Worm (Caenorhabditis elegans) whole organism, L4 larva: ENCODE measurements around the gene sri-28.

ENCODE experiments used
- pqm-1 ChIP-seq: sonication (generic microtip); optimal IDR thresholded peaks from 2 replicates; lab custom pipeline; 2017; ENCODE audit warnings: missing biosample characterization, missing genetic modification characterization
- snpc-1.2 ChIP-seq: fragments of 200-800 bp; sonication (Bioruptor generic); IDR thresholded peaks from 2 replicates; pipeline ENCODE4 v1.3.6; 2022; ENCODE audit warnings: missing genetic modification reagents, missing genetic modification characterization, missing compliant biosample characterization
- zag-1 ChIP-seq: fragments of 150-350 bp; optimal IDR thresholded peaks from 2 replicates; lab custom pipeline; 2014; ENCODE audit warnings: missing biosample characterization, missing genetic modification characterization

DNA sequence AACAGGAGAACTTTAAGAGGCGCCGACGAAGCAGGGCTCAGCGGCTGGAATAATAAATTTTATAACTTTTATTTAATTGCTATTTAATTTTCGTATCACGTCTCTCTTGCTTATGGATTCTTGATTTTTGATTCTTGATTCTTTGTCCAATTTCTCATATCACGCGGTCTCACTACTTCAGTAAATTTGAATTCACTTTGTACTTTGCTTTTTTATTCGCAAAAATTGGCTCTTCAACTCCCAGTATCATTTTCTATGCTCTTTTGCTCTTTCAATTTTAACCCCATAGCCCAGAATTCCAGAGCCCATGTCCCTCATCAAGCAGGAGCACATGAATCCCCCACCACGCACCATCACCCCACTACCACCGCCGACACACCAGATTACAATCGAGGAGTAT lies 46.3 kb upstream of the sri-28 start, which contains the start of gene lido-10:
- TF ChIP-seq pqm-1 (tag; lab: Kevin White, UChicago) (no peak), zag-1 (no peak), snpc-1.2 (GFP tag; lab: Robert Waterston, UW) (no peak)
